Worm (Caenorhabditis elegans) whole organism, L4 larva: ENCODE measurements around the gene W03F8.4.

Experiments
- F10B5.3 ChIP-seq: sonication (generic microtip); optimal IDR thresholded peaks from 2 replicates; lab custom pipeline; 2016; ENCODE audit warnings: mild to moderate bottlenecking, missing genetic modification characterization, missing compliant biosample characterization
- F26F4.8 ChIP-seq: fragments of 200-800 bp; sonication (Bioruptor generic); conservative IDR thresholded peaks from 2 replicates; pipeline ENCODE4 v1.3.6; 2022; ENCODE audit warnings: missing genetic modification characterization, missing compliant biosample characterization
- F49E8.2 ChIP-seq: sonication (generic microtip); optimal IDR thresholded peaks from 2 replicates; lab custom pipeline; 2016; ENCODE audit warnings: missing compliant biosample characterization, mild to moderate bottlenecking, missing genetic modification characterization, borderline replicate concordance
- Y5F2A.4 ChIP-seq: fragments of 200-800 bp; sonication (Bioruptor generic); optimal IDR thresholded peaks from 2 replicates; lab custom pipeline; 2018; ENCODE audit warnings: mild to moderate bottlenecking, missing genetic modification characterization, missing compliant biosample characterization
- ZK337.2 ChIP-seq: fragments of 200-800 bp; sonication (Bioruptor generic); IDR thresholded peaks from 2 replicates; pipeline ENCODE4 v1.3.6; 2022; ENCODE audit warnings: missing genetic modification reagents, missing genetic modification characterization, missing compliant biosample characterization
- aha-1 ChIP-seq: fragments of 150-350 bp; peaks from one replicate; lab custom pipeline; 2014; ENCODE audit warnings: missing biosample characterization, missing genetic modification characterization
- aly-2 ChIP-seq: sonication (generic microtip); optimal IDR thresholded peaks from 2 replicates; lab custom pipeline; 2018; ENCODE audit warnings: missing biosample characterization, missing genetic modification characterization
- ama-1 ChIP-seq: fragments of 150-350 bp; optimal IDR thresholded peaks from 2 replicates; lab custom pipeline; 2014; ENCODE audit warnings: inconsistent platforms, mixed read lengths
- ceh-20 ChIP-seq: fragments of 200-800 bp; sonication (Bioruptor generic); IDR thresholded peaks from 2 replicates; pipeline ENCODE4 v1.3.6; 2022; ENCODE audit warnings: missing genetic modification reagents, missing genetic modification characterization, missing compliant biosample characterization
- ceh-28 ChIP-seq: fragments of 150-350 bp; optimal IDR thresholded peaks from 2 replicates; lab custom pipeline; 2014; ENCODE audit warnings: missing biosample characterization, missing genetic modification reagents, missing genetic modification characterization
- ceh-44 ChIP-seq: fragments of 200-800 bp; sonication (Bioruptor generic); IDR thresholded peaks from 2 replicates; pipeline ENCODE4 v1.3.6; 2022; ENCODE audit warnings: missing genetic modification reagents, missing genetic modification characterization, missing compliant biosample characterization
- ceh-62 ChIP-seq: sonication (generic microtip); optimal IDR thresholded peaks from 2 replicates; lab custom pipeline; 2017; ENCODE audit warnings: missing biosample characterization, missing genetic modification characterization
- ces-1 ChIP-seq: fragments of 150-350 bp; sonication (generic microtip); optimal IDR thresholded peaks from 4 replicates; lab custom pipeline; 2014; ENCODE audit warnings: missing biosample characterization, missing genetic modification reagents, missing genetic modification characterization
- cey-2 ChIP-seq: sonication (generic microtip); optimal IDR thresholded peaks from 3 replicates; lab custom pipeline; 2017; ENCODE audit warnings: missing genetic modification characterization, mild to moderate bottlenecking, missing compliant biosample characterization, antibody characterized with exemption, borderline replicate concordance; ENCODE audit not compliant: insufficient read depth
- dmd-8 ChIP-seq: fragments of 200-800 bp; sonication (Bioruptor generic); IDR thresholded peaks from 2 replicates; pipeline ENCODE4 v1.3.6; 2022; ENCODE audit warnings: missing genetic modification characterization, missing compliant biosample characterization
- dve-1 ChIP-seq: sonication (generic microtip); optimal IDR thresholded peaks from 2 replicates; lab custom pipeline; 2017; ENCODE audit warnings: antibody characterized with exemption, mild to moderate bottlenecking, missing genetic modification characterization, missing compliant biosample characterization; ENCODE audit not compliant: insufficient read depth
- egl-43 ChIP-seq: fragments of 200-800 bp; sonication (Bioruptor generic); IDR thresholded peaks from 2 replicates; pipeline ENCODE4 v1.3.6; 2022; ENCODE audit warnings: missing genetic modification reagents, missing genetic modification characterization, missing compliant biosample characterization
- hlh-11 ChIP-seq: fragments of 200-800 bp; sonication (Bioruptor generic); optimal IDR thresholded peaks from 2 replicates; lab custom pipeline; 2018; ENCODE audit warnings: mild to moderate bottlenecking, missing genetic modification characterization, missing compliant biosample characterization
- jun-1 ChIP-seq: fragments of 150-350 bp; optimal IDR thresholded peaks from 2 replicates; lab custom pipeline; 2014; ENCODE audit warnings: missing biosample characterization, missing genetic modification reagents, missing genetic modification characterization
- lin-1 ChIP-seq: fragments of 200-800 bp; sonication (Bioruptor generic); IDR thresholded peaks from 2 replicates; pipeline ENCODE4 v1.3.6; 2022; ENCODE audit warnings: missing genetic modification reagents, missing genetic modification characterization, missing compliant biosample characterization
- lin-38 ChIP-seq: fragments of 200-800 bp; sonication (Bioruptor generic); IDR thresholded peaks from 2 replicates; pipeline ENCODE4 v1.3.6; 2022; ENCODE audit warnings: missing genetic modification reagents, missing genetic modification characterization, missing compliant biosample characterization
- lir-3 ChIP-seq: sonication (generic microtip); optimal IDR thresholded peaks from 2 replicates; lab custom pipeline; 2016; ENCODE audit warnings: mild to moderate bottlenecking, missing genetic modification characterization, missing compliant biosample characterization
- lsy-2 ChIP-seq, 2 experiments: fragments of 150-350 bp in 1 of 2; sonication (generic microtip) in 1 of 2; optimal IDR thresholded peaks; 2 replicates each; lab custom pipeline; 2014 to 2017; ENCODE audit warnings: missing biosample characterization in 2 of 2, missing genetic modification characterization in 2 of 2
- madf-5 ChIP-seq, 2 experiments: fragments of 200-800 bp; sonication (Bioruptor generic); IDR thresholded peaks; 2 replicates each; pipeline ENCODE4 v1.3.6; 2022; ENCODE audit warnings: missing compliant biosample characterization in 2 of 2, missing genetic modification characterization in 2 of 2
- madf-9 ChIP-seq: fragments of 200-800 bp; sonication (Bioruptor generic); conservative IDR thresholded peaks from 2 replicates; pipeline ENCODE4 v1.3.6; 2022; ENCODE audit warnings: missing genetic modification reagents, missing genetic modification characterization, missing compliant biosample characterization
- mep-1 ChIP-seq: fragments of 150-350 bp; sonication (generic microtip); optimal IDR thresholded peaks from 3 replicates; lab custom pipeline; 2014; ENCODE audit warnings: missing biosample characterization, missing genetic modification characterization
- nhr-11 ChIP-seq: fragments of 150-350 bp; optimal IDR thresholded peaks from 2 replicates; lab custom pipeline; 2014; ENCODE audit warnings: missing biosample characterization, missing genetic modification characterization
- nhr-111 ChIP-seq: fragments of 200-800 bp; sonication (Bioruptor generic); optimal IDR thresholded peaks from 2 replicates; lab custom pipeline; 2018; ENCODE audit warnings: mild to moderate bottlenecking, missing genetic modification characterization, missing compliant biosample characterization
- nhr-237 ChIP-seq: sonication (generic microtip); optimal IDR thresholded peaks from 2 replicates; lab custom pipeline; 2017; ENCODE audit warnings: missing biosample characterization, missing genetic modification characterization
- nhr-41 ChIP-seq: fragments of 200-800 bp; sonication (Bioruptor generic); IDR thresholded peaks from 2 replicates; pipeline ENCODE4 v1.3.6; 2022; ENCODE audit warnings: missing genetic modification reagents, missing genetic modification characterization, missing compliant biosample characterization
- nhr-6 ChIP-seq: fragments of 150-350 bp; optimal IDR thresholded peaks from 2 replicates; lab custom pipeline; 2014; ENCODE audit warnings: missing biosample characterization, missing genetic modification characterization
- pha-4 ChIP-seq, 2 experiments: fragments of 150-350 bp in 1 of 2; fragments of 200-800 bp in 1 of 2; sonication (Bioruptor generic) in 1 of 2; IDR thresholded peaks in 1 of 2; optimal IDR thresholded peaks in 1 of 2; 2 replicates each; pipeline versions ENCODE4 v1.3.6 to Lab custom; 2014 to 2022; ENCODE audit warnings: missing genetic modification characterization in 2 of 2, missing genetic modification reagents in 2 of 2, missing biosample characterization in 1 of 2, missing compliant biosample characterization in 1 of 2
- php-3 ChIP-seq: fragments of 200-800 bp; sonication (Bioruptor generic); IDR thresholded peaks from 2 replicates; pipeline ENCODE4 v1.3.6; 2022; ENCODE audit warnings: missing genetic modification reagents, missing genetic modification characterization, missing compliant biosample characterization
- saeg-2 ChIP-seq: fragments of 200-800 bp; sonication (Bioruptor generic); IDR thresholded peaks from 2 replicates; pipeline ENCODE4 v1.3.6; 2022; ENCODE audit warnings: missing genetic modification reagents, missing genetic modification characterization, missing compliant biosample characterization
- set-16 ChIP-seq: fragments of 200-800 bp; sonication (Bioruptor generic); IDR thresholded peaks from 2 replicates; pipeline ENCODE4 v1.3.6; 2022; ENCODE audit warnings: missing genetic modification reagents, missing genetic modification characterization, missing compliant biosample characterization
- snpc-1.2 ChIP-seq: fragments of 200-800 bp; sonication (Bioruptor generic); IDR thresholded peaks from 2 replicates; pipeline ENCODE4 v1.3.6; 2022; ENCODE audit warnings: missing genetic modification reagents, missing genetic modification characterization, missing compliant biosample characterization
- snpc-4 ChIP-seq: fragments of 150-350 bp; optimal IDR thresholded peaks from 2 replicates; lab custom pipeline; 2014; ENCODE audit warnings: missing biosample characterization, missing genetic modification characterization
- spr-1 ChIP-seq: sonication (generic microtip); optimal IDR thresholded peaks from 2 replicates; lab custom pipeline; 2016; ENCODE audit warnings: mild to moderate bottlenecking, missing genetic modification characterization, missing compliant biosample characterization
- tag-97 ChIP-seq: fragments of 200-800 bp; sonication (Bioruptor generic); IDR thresholded peaks from 2 replicates; pipeline ENCODE4 v1.3.6; 2022; ENCODE audit warnings: missing genetic modification characterization, missing compliant biosample characterization
- unc-130 ChIP-seq: sonication (generic microtip); optimal IDR thresholded peaks from 2 replicates; lab custom pipeline; 2016; ENCODE audit warnings: missing genetic modification reagents, missing genetic modification characterization, missing compliant biosample characterization
- unc-39 ChIP-seq: sonication (generic microtip); optimal IDR thresholded peaks from 2 replicates; lab custom pipeline; 2017; ENCODE audit warnings: missing biosample characterization, missing genetic modification characterization
- unc-62 ChIP-seq, 3 experiments: fragments of 150-350 bp in 1 of 3; sonication (generic microtip); optimal IDR thresholded peaks in 2 of 3; peaks in 1 of 3; 1 replicate in 1 of 3; 2 replicates in 2 of 3; lab custom pipeline; 2014 to 2017; ENCODE audit warnings: missing biosample characterization in 3 of 3, missing genetic modification characterization in 3 of 3, missing genetic modification reagents in 3 of 3, missing genotype in 1 of 3
- zfp-2 ChIP-seq: sonication (generic microtip); optimal IDR thresholded peaks from 2 replicates; lab custom pipeline; 2016; ENCODE audit warnings: mild to moderate bottlenecking, missing genetic modification characterization, missing compliant biosample characterization
- zfp-3 ChIP-seq: fragments of 200-800 bp; sonication (Bioruptor generic); conservative IDR thresholded peaks from 2 replicates; pipeline ENCODE4 v1.3.6; 2022; ENCODE audit warnings: missing genetic modification reagents, missing genetic modification characterization, missing compliant biosample characterization
- zip-2 ChIP-seq: fragments of 150-350 bp; optimal IDR thresholded peaks from 2 replicates; lab custom pipeline; 2014; ENCODE audit warnings: missing biosample characterization, missing genetic modification characterization
- ztf-11 ChIP-seq: fragments of 150-350 bp; optimal IDR thresholded peaks from 2 replicates; lab custom pipeline; 2014; ENCODE audit warnings: missing biosample characterization, missing genetic modification characterization
- ztf-7 ChIP-seq: fragments of 150-350 bp; optimal IDR thresholded peaks from 2 replicates; lab custom pipeline; 2014; ENCODE audit warnings: missing biosample characterization, missing genetic modification characterization

The W03F8.4 gene

DNA sequence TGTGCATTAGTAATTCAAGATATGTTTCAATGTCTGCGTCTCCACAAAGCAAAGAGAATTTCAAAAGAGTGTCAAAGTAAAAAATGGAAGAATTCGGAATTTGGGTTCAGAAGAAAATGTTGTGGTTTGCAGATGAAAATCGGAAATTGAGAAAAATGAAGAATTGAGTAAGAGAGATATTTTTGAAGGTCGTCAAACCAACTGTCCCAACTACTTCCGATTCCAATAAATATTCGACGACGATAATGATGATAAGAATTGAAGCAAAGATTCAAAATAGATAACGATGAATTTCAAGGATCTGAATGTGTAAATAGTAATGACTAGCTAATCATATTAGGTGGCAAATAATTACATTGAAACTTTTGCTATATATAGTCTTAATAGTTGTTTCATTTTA is 44.0 kb upstream of the W03F8.4 start:
- TF ChIP-seq unc-62 (GFP tag; optimal IDR thresholded peaks at IDR 0.05 in 1 of 2; lab: Kevin White, UChicago) = peak in 1 of 2 experiments; percentile 87
- TF ChIP-seq unc-62 (tag; optimal IDR thresholded peaks at IDR 0.05; lab: Kevin White, UChicago) = no peak
- TF ChIP-seq set-16 (GFP tag; lab: Robert Waterston, UW) = no peak
- peak; percentile 40 for TF ChIP-seq aha-1 (tag; lab: Kevin White, UChicago)

DNA sequence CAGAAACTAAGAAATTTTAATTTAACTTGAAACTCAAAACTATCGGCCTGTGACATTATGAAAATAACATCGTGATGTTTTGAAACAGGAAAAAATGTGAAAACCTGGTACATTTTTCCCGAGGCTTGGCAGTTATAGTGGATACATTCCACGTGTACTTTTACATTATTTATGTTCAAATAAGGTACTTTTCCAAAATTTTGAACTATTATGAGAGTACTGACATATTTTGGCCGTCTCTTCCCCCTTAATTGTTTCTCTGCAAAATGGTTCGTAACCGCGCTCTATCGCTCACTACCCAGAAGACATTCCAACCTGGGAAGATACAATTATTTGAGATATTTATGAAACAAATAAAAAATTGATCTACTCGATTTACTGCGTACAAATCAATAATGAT is 34.1 kb upstream of the W03F8.4 start, which contains the start of gene C24D10.5:
Gene C24D10.5 (plus strand): TSS at position 301 of the 400 bp plus-strand sequence.
- TF ChIP-seq ceh-20 (GFP tag; lab: Robert Waterston, UW) (no peak), ceh-62 (no peak), mep-1 (no peak), lsy-2 (tag; optimal IDR thresholded peaks at IDR 0.05; lab: Kevin White, UChicago) (no peak), madf-5 (GFP tag; IDR thresholded peaks at IDR 0.05; lab: Robert Waterston, UW) (no peak), cey-2 (tag; lab: Kevin White, UChicago) (no peak), F10B5.3 (tag; lab: Kevin White, UChicago) (no peak), snpc-4 (tag; lab: Kevin White, UChicago) (no peak), F49E8.2 (tag; lab: Kevin White, UChicago) (no peak), aly-2 (tag; lab: Kevin White, UChicago) (no peak), nhr-6 (tag; lab: Kevin White, UChicago) (no peak), tag-97 (no peak), nhr-111 (no peak), zfp-2 (tag; lab: Kevin White, UChicago) (no peak), lin-1 (no peak)

DNA sequence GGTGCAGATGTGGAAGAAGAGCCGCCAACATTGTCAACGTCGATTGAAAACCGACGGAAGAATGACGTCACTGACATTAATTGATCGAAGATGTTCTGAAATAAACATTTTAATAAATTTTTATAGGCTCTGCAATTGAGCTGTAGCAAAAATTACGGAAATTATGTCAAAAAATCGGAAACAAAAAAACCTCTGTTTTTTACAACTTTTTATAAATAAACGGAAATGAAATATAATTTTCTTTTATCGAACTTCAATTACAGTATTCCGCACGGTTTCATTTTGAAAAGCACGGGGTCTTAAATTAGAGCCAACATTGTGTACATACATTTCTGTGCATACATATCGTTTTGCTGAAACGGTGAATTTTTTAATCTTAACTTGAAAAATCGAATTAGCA is 31.5 kb upstream of the W03F8.4 start, which contains the start of gene soc-2:
Gene soc-2 (minus strand): TSS at position 101 of the 400 bp plus-strand sequence.
- no peak for TF ChIP-seq ces-1
- no peak for TF ChIP-seq Y5F2A.4
- no peak for TF ChIP-seq ama-1
- TF ChIP-seq zip-2 (tag; lab: Kevin White, UChicago) = no peak
- no peak for TF ChIP-seq unc-130 (GFP tag; lab: Kevin White, UChicago)
- no peak for TF ChIP-seq ZK337.2
- no peak for TF ChIP-seq mep-1
- TF ChIP-seq snpc-1.2 = no peak
- TF ChIP-seq nhr-41 (GFP tag; lab: Robert Waterston, UW) = no peak
- TF ChIP-seq nhr-237 (tag; lab: Kevin White, UChicago) = no peak
- no peak for TF ChIP-seq set-16 (GFP tag; lab: Robert Waterston, UW)
- no peak for TF ChIP-seq lir-3 (tag; lab: Kevin White, UChicago)
- TF ChIP-seq madf-9 (GFP tag; lab: Robert Waterston, UW) = no peak
- TF ChIP-seq zfp-3 (GFP tag; lab: Robert Waterston, UW) = no peak
- no peak for TF ChIP-seq dmd-8 (GFP tag; lab: Robert Waterston, UW)
- no peak for TF ChIP-seq F26F4.8 (GFP tag; lab: Robert Waterston, UW)
- no peak for TF ChIP-seq saeg-2 (GFP tag; lab: Robert Waterston, UW)
- TF ChIP-seq pha-4 (GFP tag; IDR thresholded peaks at IDR 0.05; lab: Robert Waterston, UW) = no peak
- no peak for TF ChIP-seq pha-4 (tag; optimal IDR thresholded peaks at IDR 0.05; lab: Kevin White, UChicago)
- no peak for TF ChIP-seq hlh-11 (tag; lab: Kevin White, UChicago)

DNA sequence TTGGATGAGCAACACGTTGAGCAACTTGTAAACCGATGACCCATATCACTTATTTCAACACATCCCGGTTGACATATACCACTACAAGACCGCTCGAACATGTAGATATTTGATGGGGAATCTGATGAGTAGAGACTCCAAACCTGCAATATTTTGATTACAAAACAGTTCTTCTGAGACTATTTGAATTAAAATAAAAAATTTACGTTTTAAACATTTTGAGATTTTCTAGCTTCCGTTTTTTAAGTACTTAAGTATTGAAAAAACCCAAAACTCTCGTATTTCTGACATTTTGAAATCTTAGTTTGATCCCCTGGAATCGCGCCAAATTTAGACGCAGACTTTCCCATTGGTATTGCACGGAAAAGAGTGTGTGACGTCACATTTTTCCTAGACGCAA is 26.7 kb upstream of the W03F8.4 start, which contains the start of gene C24D10.49:
Gene C24D10.49 (minus strand): TSS at position 101 of the 400 bp plus-strand sequence.
- TF ChIP-seq php-3 (GFP tag; lab: Robert Waterston, UW) = no peak
- no peak for TF ChIP-seq Y5F2A.4
- TF ChIP-seq snpc-1.2 = no peak
- no peak for TF ChIP-seq pha-4 (GFP tag; IDR thresholded peaks at IDR 0.05; lab: Robert Waterston, UW)
- TF ChIP-seq pha-4 (tag; optimal IDR thresholded peaks at IDR 0.05; lab: Kevin White, UChicago) = no peak
- no peak for TF ChIP-seq ztf-7 (tag; lab: Kevin White, UChicago)
- no peak for TF ChIP-seq ztf-11 (tag; lab: Kevin White, UChicago)
- TF ChIP-seq ceh-62 = no peak
- no peak for TF ChIP-seq jun-1 (tag; lab: Kevin White, UChicago)
- no peak for TF ChIP-seq nhr-11 (tag; lab: Kevin White, UChicago)
- TF ChIP-seq lin-38 (GFP tag; lab: Robert Waterston, UW) = no peak
- TF ChIP-seq ceh-28 (tag; lab: Kevin White, UChicago) = no peak
- no peak for TF ChIP-seq dve-1 (tag; lab: Kevin White, UChicago)
- no peak for TF ChIP-seq ceh-44
- no peak for TF ChIP-seq spr-1 (tag; lab: Kevin White, UChicago)
- TF ChIP-seq egl-43 (GFP tag; lab: Robert Waterston, UW) = no peak
- TF ChIP-seq unc-39 (tag; lab: Kevin White, UChicago) = no peak
